Fruit fly (Drosophila melanogaster): ENCODE results near the gene CG13857.

Gene CG13857

DNA sequence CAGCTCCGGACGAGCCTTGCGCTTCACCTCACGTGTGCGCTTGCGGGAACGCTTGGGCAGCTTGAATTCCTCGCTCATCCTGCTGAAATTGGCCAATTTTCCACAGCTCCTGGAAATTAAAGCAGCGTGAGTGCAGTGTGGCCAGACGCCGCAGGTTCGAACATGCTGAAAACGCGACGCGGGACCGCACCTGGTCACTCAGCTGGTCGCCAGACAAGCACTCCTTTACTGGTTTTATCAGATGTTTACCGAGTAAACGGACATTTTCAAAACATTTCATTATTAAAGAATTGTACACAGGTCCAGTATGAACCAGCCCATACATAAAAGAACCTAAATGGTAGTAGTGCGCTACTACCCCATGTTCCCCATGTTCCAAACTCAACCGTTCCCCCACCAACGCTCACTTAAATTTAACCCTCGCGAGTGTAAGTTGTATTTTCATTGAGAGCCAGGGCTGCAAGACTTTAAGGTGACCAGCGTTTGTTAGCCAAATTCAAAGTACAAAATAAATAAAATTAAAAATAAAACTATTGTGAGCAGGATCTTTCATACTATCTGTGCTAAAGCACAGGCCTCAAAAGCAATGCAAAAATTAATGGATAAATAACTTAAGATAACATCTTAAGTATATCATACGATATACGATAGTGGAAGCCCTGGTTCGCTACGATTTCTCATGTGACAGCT, 31.5 kb downstream of the CG13857 start, which contains the start of the genes JMJD6, CG7071 and Muted (continued):
- TF ChIP-seq NfI (GFP tag; optimal IDR thresholded peaks at IDR 0.05), result peak; percentile 95
- TF ChIP-seq gfzf (GFP tag; optimal IDR thresholded peaks at IDR 0.05), result peak; percentile 90
- TF ChIP-seq CG12071 (GFP tag; optimal IDR thresholded peaks at IDR 0.05), result peak; percentile 67
- TF ChIP-seq nmo (GFP tag; optimal IDR thresholded peaks at IDR 0.05), result peak; percentile 88
- TF ChIP-seq CG10147 (GFP tag; optimal IDR thresholded peaks at IDR 0.05), result peak; percentile 91
- peak; percentile 79 for TF ChIP-seq Vsx1 (GFP tag; optimal IDR thresholded peaks at IDR 0.05)
- peak; percentile 80 for TF ChIP-seq CG5953 (GFP tag; IDR thresholded peaks at IDR 0.05)
- TF ChIP-seq croc (GFP tag; conservative IDR thresholded peaks at IDR 0.05), result peak; percentile 86
- peak; percentile 76 for TF ChIP-seq D19B (GFP tag; optimal IDR thresholded peaks at IDR 0.05)
- peak; percentile 90 for TF ChIP-seq CG34224 (GFP tag; IDR thresholded peaks at IDR 0.05; ENCODE audit: partially characterized antibody)
- peak; percentile 52 for TF ChIP-seq Dp (GFP tag; optimal IDR thresholded peaks at IDR 0.05)
- peak; percentile 90; the same call in 1 of the 2 replicates for TF ChIP-seq rib (GFP tag; IDR thresholded peaks at IDR 0.05)
- TF ChIP-seq Hr3 (GFP tag; optimal IDR thresholded peaks at IDR 0.05), result peak; percentile 92
- peak; percentile 92 for TF ChIP-seq al (GFP tag; IDR thresholded peaks at IDR 0.05)
- TF ChIP-seq Lhr (GFP tag; optimal IDR thresholded peaks at IDR 0.05), result peak; percentile 74
- peak; percentile 91 for TF ChIP-seq lbe (GFP tag; optimal IDR thresholded peaks at IDR 0.05)
- no peak for TF ChIP-seq h (optimal IDR thresholded peaks at IDR 0.05)
- TF ChIP-seq CG7556 (GFP tag; optimal IDR thresholded peaks at IDR 0.05), result peak; percentile 85
- TF ChIP-seq CG11247 (GFP tag; IDR thresholded peaks at IDR 0.05), result peak; percentile 91
- no peak for TF ChIP-seq Kr (GFP tag; optimal IDR thresholded peaks at IDR 0.05)
- peak; percentile 75 for TF ChIP-seq CG11696 (GFP tag; IDR thresholded peaks at IDR 0.05)
- TF ChIP-seq stc (GFP tag; IDR thresholded peaks at IDR 0.05), result peak; percentile 79; the same call in 1 of the 2 replicates
- peak; percentile 80 for TF ChIP-seq CG31224 (GFP tag; IDR thresholded peaks at IDR 0.05)
- TF ChIP-seq GATAe (GFP tag; conservative IDR thresholded peaks at IDR 0.05), result peak; percentile 85
- TF ChIP-seq CG11723 (GFP tag; optimal IDR thresholded peaks at IDR 0.05), result peak; percentile 84
- peak; percentile 91 for TF ChIP-seq CG10366 (GFP tag; IDR thresholded peaks at IDR 0.05)
- peak; percentile 84 for TF ChIP-seq danr (GFP tag; IDR thresholded peaks at IDR 0.05)
- peak; percentile 53 for TF ChIP-seq Ravus (GFP tag; IDR thresholded peaks at IDR 0.05)
- peak; percentile 86 for TF ChIP-seq CG16863 (GFP tag; optimal IDR thresholded peaks at IDR 0.05)
- peak; percentile 88 for TF ChIP-seq jumu (GFP tag; optimal IDR thresholded peaks at IDR 0.05)
- TF ChIP-seq CG7928 (GFP tag; optimal IDR thresholded peaks at IDR 0.05), result peak; percentile 99
- TF ChIP-seq prd (optimal IDR thresholded peaks at IDR 0.05), result no peak
- TF ChIP-seq prd (GFP tag; IDR thresholded peaks at IDR 0.05), result peak; percentile 96
- peak; percentile 47; the same call in 2 of the 3 replicates for TF ChIP-seq z (GFP tag; IDR thresholded peaks at IDR 0.05)
- no peak for TF ChIP-seq CkIIα-i1 (GFP tag; IDR thresholded peaks at IDR 0.05)
- TF ChIP-seq mld (GFP tag; IDR thresholded peaks at IDR 0.05; ENCODE audit: partially characterized antibody), result no peak
- TF ChIP-seq unpg (GFP tag; optimal IDR thresholded peaks at IDR 0.05), result peak; percentile 92
- peak; percentile 86 for TF ChIP-seq tup (GFP tag; optimal IDR thresholded peaks at IDR 0.05)
- peak; percentile 92 for TF ChIP-seq CG4854 (GFP tag; optimal IDR thresholded peaks at IDR 0.05)
- peak; percentile 33 for TF ChIP-seq CG3163 (GFP tag; optimal IDR thresholded peaks at IDR 0.05)
- TF ChIP-seq cwo (GFP tag; optimal IDR thresholded peaks at IDR 0.05), result peak; percentile 77
- peak; percentile 80 for TF ChIP-seq CG4617 (GFP tag; optimal IDR thresholded peaks at IDR 0.05; ENCODE audit: borderline replicate concordance)
- no peak for TF ChIP-seq eve (GFP tag; optimal IDR thresholded peaks at IDR 0.05)
- TF ChIP-seq CG18011 (GFP tag; optimal IDR thresholded peaks at IDR 0.05), result peak; percentile 85
- TF ChIP-seq dpn (GFP tag; optimal IDR thresholded peaks at IDR 0.05), result peak; percentile 88 to 94
- peak; percentile 91 for TF ChIP-seq CG1647 (GFP tag; optimal IDR thresholded peaks at IDR 0.05)
- peak; percentile 91 for TF ChIP-seq Dbx (GFP tag; IDR thresholded peaks at IDR 0.05)
- peak; percentile 93 for TF ChIP-seq phol (tag; optimal IDR thresholded peaks at IDR 0.05)
- TF ChIP-seq nerfin-1 (tag; optimal IDR thresholded peaks at IDR 0.05), result peak; percentile 88
- peak; percentile 86 for TF ChIP-seq tio (GFP tag; optimal IDR thresholded peaks at IDR 0.05)
